Fruit fly (Drosophila melanogaster) whole organism, adult: ENCODE results near the gene Chchd2.

Experiments
- CG14711 ChIP-seq: fragments of 200-800 bp; sonication (Bioruptor generic); optimal IDR thresholded peaks from 2 replicates; lab custom pipeline; 2018; ENCODE audit warnings: missing biosample characterization, mild to moderate bottlenecking, missing genetic modification characterization, moderate library complexity
- CG7101 ChIP-seq: fragments of 200-800 bp; sonication (Bioruptor generic); optimal IDR thresholded peaks from 2 replicates; lab custom pipeline; 2018; ENCODE audit warnings: missing biosample characterization, mild to moderate bottlenecking, missing genetic modification characterization, moderate library complexity
- Clk ChIP-seq: fragments of 200-800 bp; sonication (Bioruptor generic); optimal IDR thresholded peaks from 2 replicates; lab custom pipeline; 2017; ENCODE audit warnings: missing biosample characterization, missing genetic modification characterization
- ovo ChIP-seq: fragments of 200-800 bp; sonication (Bioruptor generic); optimal IDR thresholded peaks from 2 replicates; lab custom pipeline; 2016; ENCODE audit warnings: missing biosample characterization, missing genetic modification characterization

DNA sequence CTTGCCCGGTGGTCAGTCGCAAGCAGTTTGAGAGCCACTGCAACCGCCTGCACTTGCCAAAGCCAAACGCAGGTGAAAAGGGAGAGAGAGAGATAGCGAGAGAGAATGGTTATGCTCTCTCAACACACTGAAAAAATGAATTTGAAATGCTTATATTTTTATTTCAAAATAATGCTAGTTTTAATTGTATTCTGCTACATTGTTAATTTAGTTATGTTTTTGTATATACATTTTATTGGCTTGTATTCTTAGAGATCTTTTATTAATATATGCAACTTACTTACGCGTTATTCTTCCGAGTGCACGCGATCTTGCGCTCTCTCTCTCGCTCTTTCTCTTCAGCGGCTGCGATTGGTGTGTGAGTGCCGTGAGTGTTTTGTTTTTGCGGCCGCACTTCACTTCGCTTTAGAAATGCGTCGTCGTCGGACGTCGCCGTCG lies 29.7 kb downstream of the Chchd2 start:
- no peak for TF ChIP-seq ovo
- peak; percentile 94 for TF ChIP-seq CG14711 (tag; lab: Kevin White, UChicago)
- TF ChIP-seq CG7101 (tag; lab: Kevin White, UChicago) = peak; percentile 56
- peak; percentile 68 for TF ChIP-seq Clk (GFP tag; lab: Kevin White, UChicago)
